Fruit fly (Drosophila melanogaster) whole organism, embryonic: ENCODE results near the gene CG6330.

Source experiments
- ATbp ChIP-seq: fragments of 200-800 bp; sonication (Bioruptor generic); optimal IDR thresholded peaks from 2 replicates; lab custom pipeline; 2017; ENCODE audit warnings: missing biosample characterization, mild to moderate bottlenecking, missing genetic modification characterization, missing genetic modification reagents
- CG10565 ChIP-seq: fragments of 200-800 bp; sonication (Bioruptor generic); optimal IDR thresholded peaks from 3 replicates; lab custom pipeline; 2016; ENCODE audit warnings: missing biosample characterization, mild to moderate bottlenecking, missing genetic modification characterization
- CG12219 ChIP-seq: fragments of 200-800 bp; sonication (Bioruptor generic); optimal IDR thresholded peaks from 3 replicates; lab custom pipeline; 2018; ENCODE audit warnings: missing biosample characterization, mild to moderate bottlenecking, missing genetic modification characterization
- CG12744 ChIP-seq: fragments of 200-800 bp; sonication (Bioruptor generic); optimal IDR thresholded peaks from 2 replicates; lab custom pipeline; 2016; ENCODE audit warnings: missing biosample characterization, missing genetic modification characterization
- CG1603 ChIP-seq: fragments of 200-800 bp; sonication (Bioruptor generic); optimal IDR thresholded peaks from 2 replicates; lab custom pipeline; 2019; ENCODE audit warnings: missing biosample characterization, mild to moderate bottlenecking, missing genetic modification characterization, moderate library complexity
- CG17328 ChIP-seq: fragments of 200-800 bp; sonication (Bioruptor generic); IDR thresholded peaks from 2 replicates; pipeline ENCODE4 v1.3.6; 2022; ENCODE audit warnings: missing biosample characterization, missing genetic modification characterization
- CG17361 ChIP-seq: fragments of 200-800 bp; sonication (Bioruptor generic); IDR thresholded peaks from 3 replicates; pipeline ENCODE4 v1.3.6; 2022; ENCODE audit warnings: missing biosample characterization, missing genetic modification characterization
- CG18262 ChIP-seq: fragments of 200-800 bp; optimal IDR thresholded peaks from 3 replicates; lab custom pipeline; 2019; ENCODE audit warnings: missing biosample characterization, mild to moderate bottlenecking, missing genetic modification characterization, moderate library complexity
- CG18619 ChIP-seq: fragments of 200-800 bp; sonication (Bioruptor generic); optimal IDR thresholded peaks from 3 replicates; lab custom pipeline; 2017; ENCODE audit warnings: missing biosample characterization, mild to moderate bottlenecking, missing genetic modification characterization
- CG2199 ChIP-seq: fragments of 200-800 bp; sonication (Bioruptor generic); IDR thresholded peaks from 3 replicates; pipeline ENCODE4 v1.3.6; 2022; ENCODE audit warnings: missing biosample characterization, missing genetic modification characterization
- CG3065 ChIP-seq: fragments of 200-800 bp; sonication (Bioruptor generic); optimal IDR thresholded peaks from 2 replicates; lab custom pipeline; 2016; ENCODE audit warnings: missing biosample characterization, missing genetic modification characterization
- CG34422 ChIP-seq: fragments of 200-800 bp; sonication (Bioruptor generic); IDR thresholded peaks from 3 replicates; pipeline ENCODE4 v1.3.6; 2022; ENCODE audit warnings: missing biosample characterization, missing genetic modification characterization
- CG3726 ChIP-seq: fragments of 200-800 bp; sonication (Bioruptor generic); IDR thresholded peaks from 3 replicates; pipeline ENCODE4, ENCODE4 v1.3.6; 2022; ENCODE audit warnings: missing biosample characterization, missing genetic modification characterization
- CG7271 ChIP-seq: fragments of 200-800 bp; sonication (Bioruptor generic); optimal IDR thresholded peaks from 2 replicates; lab custom pipeline; 2018; ENCODE audit warnings: missing biosample characterization, mild to moderate bottlenecking, missing genetic modification characterization, moderate library complexity
- CG8388 ChIP-seq: fragments of 200-800 bp; sonication (Bioruptor generic); optimal IDR thresholded peaks from 2 replicates; lab custom pipeline; 2019; ENCODE audit warnings: missing biosample characterization, mild to moderate bottlenecking, missing genetic modification characterization, moderate library complexity
- D ChIP-seq, 2 experiments: fragments of 200-800 bp in 1 of 2; fragments of >200 bp in 1 of 2; sonication (Bioruptor generic) in 1 of 2; optimal IDR thresholded peaks; 2 replicates in 1 of 2; 3 replicates in 1 of 2; lab custom pipeline; 2017; ENCODE audit warnings: mild to moderate bottlenecking in 1 of 2, missing biosample characterization in 1 of 2, missing genetic modification characterization in 1 of 2, missing genetic modification reagents in 1 of 2
- D19B ChIP-seq: fragments of 200-800 bp; sonication (Bioruptor generic); optimal IDR thresholded peaks from 2 replicates; lab custom pipeline; 2017; ENCODE audit warnings: missing biosample characterization, mild to moderate bottlenecking, missing genetic modification characterization
- Dad ChIP-seq: fragments of 200-800 bp; sonication (Bioruptor generic); optimal IDR thresholded peaks from 3 replicates; lab custom pipeline; 2016; ENCODE audit warnings: missing biosample characterization, missing genetic modification characterization
- Dek ChIP-seq: fragments of 200-800 bp; sonication (Bioruptor generic); optimal IDR thresholded peaks from 3 replicates; lab custom pipeline; 2019; ENCODE audit warnings: missing biosample characterization, mild to moderate bottlenecking, missing genetic modification characterization, moderate library complexity
- Ets65A ChIP-seq: fragments of 200-800 bp; sonication (Bioruptor generic); peaks from one replicate; lab custom pipeline; 2016; ENCODE audit warnings: missing biosample characterization, missing genetic modification characterization
- Ets97D ChIP-seq: fragments of 200-800 bp; sonication (Bioruptor generic); optimal IDR thresholded peaks from 3 replicates; lab custom pipeline; 2016; ENCODE audit warnings: missing biosample characterization, missing genetic modification characterization
- Hr39 ChIP-seq: fragments of >200 bp; optimal IDR thresholded peaks from 2 replicates; lab custom pipeline; 2017
- Hsf ChIP-seq: fragments of 200-800 bp; sonication (Bioruptor generic); optimal IDR thresholded peaks from 3 replicates; lab custom pipeline; 2016; ENCODE audit warnings: missing biosample characterization, missing genetic modification characterization
- Med ChIP-seq: fragments of 200-800 bp; sonication (Bioruptor generic); peaks from one replicate; lab custom pipeline; 2016; ENCODE audit warnings: missing biosample characterization, missing genetic modification characterization, mild to moderate bottlenecking, inconsistent platforms, moderate library complexity
- Meics ChIP-seq: fragments of 200-800 bp; sonication (Bioruptor generic); optimal IDR thresholded peaks from 2 replicates; lab custom pipeline; 2017; ENCODE audit warnings: missing biosample characterization, mild to moderate bottlenecking, missing genetic modification characterization
- Mrtf ChIP-seq: fragments of 200-800 bp; sonication (Bioruptor generic); IDR thresholded peaks from 3 replicates; pipeline ENCODE4 v1.3.6; 2022; ENCODE audit warnings: missing biosample characterization, missing genetic modification characterization
- Side ChIP-seq: fragments of 200-800 bp; sonication (Bioruptor generic); optimal IDR thresholded peaks from 2 replicates; lab custom pipeline; 2016; ENCODE audit warnings: missing biosample characterization, missing genetic modification characterization
- Sin3A ChIP-seq: fragments of >200 bp; optimal IDR thresholded peaks from 2 replicates; lab custom pipeline; 2018
- Xbp1 ChIP-seq: fragments of 200-800 bp; sonication (Bioruptor generic); optimal IDR thresholded peaks from 3 replicates; lab custom pipeline; 2016; ENCODE audit warnings: missing biosample characterization, mild to moderate bottlenecking, missing genetic modification characterization
- aop ChIP-seq: fragments of 200-800 bp; sonication (Bioruptor generic); IDR thresholded peaks from 2 replicates; pipeline ENCODE4 v1.3.6; 2022; ENCODE audit warnings: missing biosample characterization, missing genetic modification characterization
- ato ChIP-seq: fragments of 200-800 bp; sonication (Bioruptor generic); IDR thresholded peaks from 2 replicates; pipeline ENCODE4 v1.3.6; 2022; ENCODE audit warnings: missing biosample characterization, missing genetic modification characterization; ENCODE audit not compliant: partially characterized antibody
- cas ChIP-seq: fragments of 200-800 bp; sonication (Bioruptor generic); IDR thresholded peaks from 2 replicates; pipeline ENCODE4 v1.3.6; 2022; ENCODE audit warnings: missing biosample characterization, missing genetic modification characterization
- hb ChIP-seq: fragments of 200-800 bp; sonication (Bioruptor generic); IDR thresholded peaks from 3 replicates; pipeline ENCODE4 v1.3.6; 2022; ENCODE audit warnings: missing biosample characterization, missing genetic modification characterization; ENCODE audit not compliant: partially characterized antibody
- hbn ChIP-seq: fragments of 200-800 bp; sonication (Bioruptor generic); IDR thresholded peaks from 2 replicates; pipeline ENCODE4 v1.3.6; 2022; ENCODE audit warnings: missing biosample characterization, missing genetic modification characterization; ENCODE audit not compliant: partially characterized antibody
- hth ChIP-seq: fragments of >200 bp; optimal IDR thresholded peaks from 2 replicates; lab custom pipeline; 2017; ENCODE audit warnings: inconsistent platforms
- ind ChIP-seq: fragments of 200-800 bp; sonication (Bioruptor generic); optimal IDR thresholded peaks from 3 replicates; lab custom pipeline; 2016; ENCODE audit warnings: missing biosample characterization, missing genetic modification characterization
- lilli ChIP-seq: fragments of 200-800 bp; sonication (Bioruptor generic); optimal IDR thresholded peaks from 3 replicates; lab custom pipeline; 2016; ENCODE audit warnings: missing biosample characterization, missing genetic modification characterization
- pfk ChIP-seq: fragments of 200-800 bp; sonication (Bioruptor generic); optimal IDR thresholded peaks from 2 replicates; lab custom pipeline; 2018; ENCODE audit warnings: missing biosample characterization, mild to moderate bottlenecking, missing genetic modification characterization, moderate library complexity
- prd ChIP-seq, 3 experiments: fragments of >200 bp in 2 of 3; fragments of 200-800 bp in 1 of 3; sonication (Bioruptor generic) in 1 of 3; optimal IDR thresholded peaks in 2 of 3; IDR thresholded peaks in 1 of 3; 2 replicates in 2 of 3; 3 replicates in 1 of 3; pipeline versions ENCODE4 v1.3.6 to Lab custom; 2017 to 2022; ENCODE audit warnings: missing biosample characterization in 1 of 3, missing genetic modification characterization in 1 of 3
- ranshi ChIP-seq: fragments of 200-800 bp; sonication (Bioruptor generic); IDR thresholded peaks from 2 replicates; pipeline ENCODE4 v1.3.6; 2022; ENCODE audit warnings: missing biosample characterization, missing genetic modification characterization
- ro ChIP-seq: fragments of 200-800 bp; sonication (Bioruptor generic); IDR thresholded peaks from 2 replicates; pipeline ENCODE4 v1.3.6; 2022; ENCODE audit warnings: missing biosample characterization, missing genetic modification characterization
- salm ChIP-seq: fragments of 200-800 bp; sonication (Bioruptor generic); optimal IDR thresholded peaks from 2 replicates; lab custom pipeline; 2018; ENCODE audit warnings: missing biosample characterization, mild to moderate bottlenecking, missing genetic modification characterization
- sim ChIP-seq: fragments of 200-800 bp; sonication (Bioruptor generic); IDR thresholded peaks from 2 replicates; pipeline ENCODE4 v1.3.6; 2022; ENCODE audit warnings: missing biosample characterization, missing genetic modification characterization
- slbo ChIP-seq: fragments of 200-800 bp; sonication (Bioruptor generic); IDR thresholded peaks from 2 replicates; pipeline ENCODE4 v1.3.6; 2022; ENCODE audit warnings: missing biosample characterization, missing genetic modification characterization
- so ChIP-seq: fragments of 200-800 bp; sonication (Bioruptor generic); IDR thresholded peaks from 3 replicates; pipeline ENCODE4 v1.3.6; 2022; ENCODE audit warnings: missing biosample characterization, missing genetic modification characterization
- ssp ChIP-seq: fragments of 200-800 bp; sonication (Bioruptor generic); IDR thresholded peaks from 2 replicates; pipeline ENCODE4 v1.3.6; 2022; ENCODE audit warnings: missing biosample characterization, missing genetic modification characterization
- tna ChIP-seq: fragments of 200-800 bp; sonication (Bioruptor generic); IDR thresholded peaks from 2 replicates; pipeline ENCODE4 v1.3.6; 2022; ENCODE audit warnings: missing biosample characterization, missing genetic modification characterization; ENCODE audit not compliant: partially characterized antibody
- trh ChIP-seq: fragments of 200-800 bp; sonication (Bioruptor generic); optimal IDR thresholded peaks from 2 replicates; lab custom pipeline; 2016; ENCODE audit warnings: missing biosample characterization, missing genetic modification characterization
- vnd ChIP-seq: fragments of 200-800 bp; sonication (Bioruptor generic); IDR thresholded peaks from 3 replicates; pipeline ENCODE4 v1.3.6; 2022; ENCODE audit warnings: missing biosample characterization, missing genetic modification characterization; ENCODE audit not compliant: partially characterized antibody
- zen2 ChIP-seq: fragments of 200-800 bp; sonication (Bioruptor generic); IDR thresholded peaks from 3 replicates; pipeline ENCODE4 v1.3.6; 2022; ENCODE audit warnings: missing biosample characterization, missing genetic modification characterization; ENCODE audit not compliant: partially characterized antibody
- zf30C ChIP-seq: fragments of 200-800 bp; sonication (Bioruptor generic); optimal IDR thresholded peaks from 3 replicates; lab custom pipeline; 2018; ENCODE audit warnings: missing biosample characterization, mild to moderate bottlenecking, missing genetic modification characterization

CG6330 gene

DNA sequence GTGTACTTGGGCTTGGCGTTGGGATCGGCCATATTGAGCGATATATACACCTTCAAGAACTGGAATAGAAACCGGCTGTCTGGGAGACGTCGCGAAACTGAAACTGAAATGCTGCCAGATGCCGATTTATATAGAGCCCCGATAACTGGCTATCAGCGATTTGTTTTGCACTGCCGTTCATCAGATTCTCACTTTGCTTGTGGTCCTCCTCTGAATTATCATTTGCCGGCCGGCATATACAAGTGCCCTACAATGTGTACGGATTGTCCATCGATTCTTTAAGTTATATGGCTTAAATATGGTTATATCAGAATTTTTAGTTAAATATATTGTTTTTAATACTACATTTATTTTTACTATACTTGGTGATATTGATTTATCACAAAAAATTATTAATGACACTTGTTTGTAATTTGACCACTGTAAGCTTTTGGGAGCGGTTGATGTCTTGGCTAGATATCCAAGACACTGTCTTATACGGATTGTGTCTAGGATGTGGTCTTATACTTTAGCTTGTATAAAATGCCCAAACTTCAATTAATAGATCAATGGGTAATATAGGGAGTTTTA lies 30.2 kb upstream of the CG6330 start, which contains the start of gene CG31075 (continued):
- no peak for TF ChIP-seq hb (GFP tag; lab: Robert Waterston, UW)
- no peak for TF ChIP-seq CG17361 (GFP tag; lab: Robert Waterston, UW)
- no peak for TF ChIP-seq ro
- no peak for TF ChIP-seq Sin3A (lab: Kevin White, UChicago)
- TF ChIP-seq Hsf = no peak
- TF ChIP-seq Dek (tag; lab: Kevin White, UChicago) = peak; percentile 72
- no peak for TF ChIP-seq CG12744
- no peak for TF ChIP-seq ssp (GFP tag; lab: Robert Waterston, UW)
- no peak for TF ChIP-seq CG7271
- TF ChIP-seq pfk (GFP tag; lab: Kevin White, UChicago) = no peak
- TF ChIP-seq trh = no peak
- TF ChIP-seq Ets65A = no peak
- TF ChIP-seq vnd = no peak
- no peak for TF ChIP-seq salm (tag; lab: Kevin White, UChicago)
- no peak for TF ChIP-seq Hr39 (lab: Kevin White, UChicago)
- TF ChIP-seq lilli = peak; percentile 50
- no peak for TF ChIP-seq CG3726 (GFP tag; lab: Robert Waterston, UW)
- TF ChIP-seq CG12219 = no peak
- peak; percentile 18 for TF ChIP-seq Xbp1 (GFP tag; lab: Kevin White, UChicago)
- TF ChIP-seq CG10565 (GFP tag; lab: Kevin White, UChicago) = no peak
- TF ChIP-seq zen2 (GFP tag; lab: Robert Waterston, UW) = no peak
- peak; percentile 65; the same call in 1 of the 3 replicates for TF ChIP-seq Mrtf
- no peak for TF ChIP-seq Side
- peak; percentile 9 for TF ChIP-seq CG1603 (tag; lab: Kevin White, UChicago)
- TF ChIP-seq aop (GFP tag; lab: Robert Waterston, UW) = no peak
- TF ChIP-seq CG2199 = peak; percentile 46; the same call in 1 of the 3 replicates
- TF ChIP-seq zf30C = no peak
- TF ChIP-seq CG18619 (GFP tag; lab: Kevin White, UChicago) = peak; percentile 28
- TF ChIP-seq Ets97D (GFP tag; lab: Kevin White, UChicago) = peak; percentile 26
- peak; percentile 56 for TF ChIP-seq ind
- TF ChIP-seq ato = no peak
- no peak for TF ChIP-seq Dad
- no peak for TF ChIP-seq prd (optimal IDR thresholded peaks at IDR 0.05; lab: Kevin White, UChicago)
- TF ChIP-seq prd (GFP tag; IDR thresholded peaks at IDR 0.05; lab: Robert Waterston, UW) = peak; percentile 26; the same call in 1 of the 3 replicates
- TF ChIP-seq Med (GFP tag; lab: Kevin White, UChicago) = peak; percentile 84
- TF ChIP-seq CG8388 = no peak
- TF ChIP-seq CG18262 (tag; lab: Kevin White, UChicago) = no peak
- peak; percentile 84 for TF ChIP-seq ranshi (GFP tag; lab: Robert Waterston, UW)
- no peak for TF ChIP-seq D19B (GFP tag; lab: Kevin White, UChicago)
- no peak for TF ChIP-seq CG3065 (GFP tag; lab: Kevin White, UChicago)
- TF ChIP-seq ATbp = no peak
- TF ChIP-seq cas (GFP tag; lab: Robert Waterston, UW) = no peak
- no peak; the same call in 1 of the 2 replicates for TF ChIP-seq tna (GFP tag; lab: Robert Waterston, UW)
- TF ChIP-seq sim = no peak
- TF ChIP-seq hbn (GFP tag; lab: Robert Waterston, UW) = no peak
- peak; percentile 83 for TF ChIP-seq slbo
- no peak for TF ChIP-seq hth
- peak; percentile 53; the same call in 1 of the 3 replicates for TF ChIP-seq CG34422 (GFP tag; lab: Robert Waterston, UW)
- TF ChIP-seq Meics = peak; percentile 61
- TF ChIP-seq CG17328 (GFP tag; lab: Robert Waterston, UW) = peak; percentile 58
- TF ChIP-seq so (GFP tag; lab: Robert Waterston, UW) = no peak
- no peak for TF ChIP-seq D (optimal IDR thresholded peaks at IDR 0.05; lab: Kevin White, UChicago)
- no peak for TF ChIP-seq D (GFP tag; optimal IDR thresholded peaks at IDR 0.05; lab: Kevin White, UChicago)
